Fruit fly (Drosophila melanogaster) whole organism, embryonic: Measurements from ENCODE around the gene Ir67c.

Experiments
- Abd-B ChIP-seq: fragments of 200-800 bp; sonication (Bioruptor generic); optimal IDR thresholded peaks from 2 replicates; lab custom pipeline; 2018; ENCODE audit warnings: missing biosample characterization, mild to moderate bottlenecking, missing genetic modification characterization, moderate library complexity
- Blimp-1 ChIP-seq: fragments of 200-800 bp; sonication (Bioruptor generic); optimal IDR thresholded peaks from 3 replicates; lab custom pipeline; 2018; ENCODE audit warnings: missing biosample characterization, missing genetic modification characterization, mild to moderate bottlenecking, moderate library complexity, missing genetic modification reagents
- CG10979 ChIP-seq: fragments of 200-800 bp; sonication (Bioruptor generic); optimal IDR thresholded peaks from 2 replicates; lab custom pipeline; 2018; ENCODE audit warnings: missing biosample characterization, mild to moderate bottlenecking, missing genetic modification characterization, moderate library complexity
- CG11695 ChIP-seq: fragments of 200-800 bp; sonication (Bioruptor generic); IDR thresholded peaks from 3 replicates; pipeline ENCODE4 v1.3.6; 2022; ENCODE audit warnings: missing biosample characterization, missing genetic modification characterization
- CG12219 ChIP-seq: fragments of 200-800 bp; sonication (Bioruptor generic); optimal IDR thresholded peaks from 3 replicates; lab custom pipeline; 2018; ENCODE audit warnings: missing biosample characterization, mild to moderate bottlenecking, missing genetic modification characterization
- CG12391 ChIP-seq: fragments of 200-800 bp; sonication (Bioruptor generic); optimal IDR thresholded peaks from 3 replicates; lab custom pipeline; 2018; ENCODE audit warnings: missing biosample characterization, mild to moderate bottlenecking, missing genetic modification characterization, moderate library complexity
- CG16815 ChIP-seq: fragments of 200-800 bp; sonication (Bioruptor generic); optimal IDR thresholded peaks from 3 replicates; lab custom pipeline; 2017; ENCODE audit warnings: missing biosample characterization, mild to moderate bottlenecking, missing genetic modification characterization
- CG17328 ChIP-seq: fragments of 200-800 bp; sonication (Bioruptor generic); IDR thresholded peaks from 2 replicates; pipeline ENCODE4 v1.3.6; 2022; ENCODE audit warnings: missing biosample characterization, missing genetic modification characterization
- CG17361 ChIP-seq: fragments of 200-800 bp; sonication (Bioruptor generic); IDR thresholded peaks from 3 replicates; pipeline ENCODE4 v1.3.6; 2022; ENCODE audit warnings: missing biosample characterization, missing genetic modification characterization
- CG17829 ChIP-seq: fragments of 200-800 bp; optimal IDR thresholded peaks from 2 replicates; lab custom pipeline; 2019; ENCODE audit warnings: missing biosample characterization, mild to moderate bottlenecking, missing genetic modification characterization, moderate library complexity
- CG2712 ChIP-seq: fragments of 200-800 bp; optimal IDR thresholded peaks from 3 replicates; lab custom pipeline; 2019; ENCODE audit warnings: missing biosample characterization, mild to moderate bottlenecking, missing genetic modification characterization, moderate library complexity
- CG31441 ChIP-seq: fragments of 200-800 bp; sonication (Bioruptor generic); IDR thresholded peaks from 2 replicates; pipeline ENCODE4 v1.3.6; 2022; ENCODE audit warnings: missing biosample characterization, missing genetic modification characterization
- CG33557 ChIP-seq: fragments of 200-800 bp; sonication (Bioruptor generic); optimal IDR thresholded peaks from 2 replicates; lab custom pipeline; 2019; ENCODE audit warnings: missing biosample characterization, mild to moderate bottlenecking, missing genetic modification characterization, moderate library complexity
- CG6254 ChIP-seq: fragments of 200-800 bp; sonication (Bioruptor generic); optimal IDR thresholded peaks from 3 replicates; lab custom pipeline; 2017; ENCODE audit warnings: mild to moderate bottlenecking, missing biosample characterization, missing genetic modification reagents, missing genetic modification characterization
- CG6689 ChIP-seq: fragments of 200-800 bp; sonication (Bioruptor generic); IDR thresholded peaks from 2 replicates; pipeline ENCODE4 v1.3.6; 2022; ENCODE audit warnings: missing biosample characterization, missing genetic modification characterization
- CG7372 ChIP-seq: fragments of 200-800 bp; sonication (Bioruptor generic); IDR thresholded peaks from 2 replicates; pipeline ENCODE4 v1.3.6; 2022; ENCODE audit warnings: missing biosample characterization, missing genetic modification characterization
- CG8924 ChIP-seq: fragments of 200-800 bp; optimal IDR thresholded peaks from 3 replicates; lab custom pipeline; 2019; ENCODE audit warnings: missing biosample characterization, mild to moderate bottlenecking, missing genetic modification characterization, moderate library complexity
- CG9215 ChIP-seq: fragments of 200-800 bp; sonication (Bioruptor generic); IDR thresholded peaks from 2 replicates; pipeline ENCODE4 v1.3.6; 2022; ENCODE audit warnings: missing biosample characterization, missing genetic modification characterization
- CG9609 ChIP-seq: fragments of 200-800 bp; sonication (Bioruptor generic); optimal IDR thresholded peaks from 3 replicates; lab custom pipeline; 2016; ENCODE audit warnings: missing biosample characterization, missing genetic modification characterization
- Chrac-16 ChIP-seq: fragments of 200-800 bp; sonication (Bioruptor generic); optimal IDR thresholded peaks from 3 replicates; lab custom pipeline; 2016; ENCODE audit warnings: missing biosample characterization, missing genetic modification characterization
- D ChIP-seq, 2 experiments: fragments of 200-800 bp in 1 of 2; fragments of >200 bp in 1 of 2; sonication (Bioruptor generic) in 1 of 2; optimal IDR thresholded peaks; 2 replicates in 1 of 2; 3 replicates in 1 of 2; lab custom pipeline; 2017; ENCODE audit warnings: mild to moderate bottlenecking in 1 of 2, missing biosample characterization in 1 of 2, missing genetic modification characterization in 1 of 2, missing genetic modification reagents in 1 of 2
- Dll ChIP-seq: fragments of 200-800 bp; sonication (Bioruptor generic); IDR thresholded peaks from 4 replicates; pipeline ENCODE4 v1.3.6; 2022; ENCODE audit warnings: missing biosample characterization, missing genetic modification characterization; ENCODE audit not compliant: partially characterized antibody
- Nf-YA ChIP-seq: fragments of 200-800 bp; sonication (Bioruptor generic); IDR thresholded peaks from 2 replicates; pipeline ENCODE4 v1.3.6; 2022; ENCODE audit warnings: missing biosample characterization, missing genetic modification characterization
- Oaz ChIP-seq: fragments of 200-800 bp; sonication (Bioruptor generic); IDR thresholded peaks from 2 replicates; pipeline ENCODE4 v1.3.6; 2022; ENCODE audit warnings: missing biosample characterization, missing genetic modification characterization
- Oli ChIP-seq: fragments of 200-800 bp; sonication (Bioruptor generic); optimal IDR thresholded peaks from 2 replicates; lab custom pipeline; 2018; ENCODE audit warnings: missing biosample characterization, mild to moderate bottlenecking, missing genetic modification characterization, moderate library complexity
- Sox100B ChIP-seq: fragments of 200-800 bp; sonication (Bioruptor generic); optimal IDR thresholded peaks from 3 replicates; lab custom pipeline; 2018; ENCODE audit warnings: missing biosample characterization, mild to moderate bottlenecking, missing genetic modification characterization
- Sry-β ChIP-seq: fragments of 200-800 bp; sonication (Bioruptor generic); optimal IDR thresholded peaks from 2 replicates; lab custom pipeline; 2018; ENCODE audit warnings: missing biosample characterization, mild to moderate bottlenecking, missing genetic modification characterization, moderate library complexity
- Xbp1 ChIP-seq: fragments of 200-800 bp; sonication (Bioruptor generic); optimal IDR thresholded peaks from 3 replicates; lab custom pipeline; 2016; ENCODE audit warnings: missing biosample characterization, mild to moderate bottlenecking, missing genetic modification characterization
- ab ChIP-seq: fragments of 200-800 bp; sonication (Bioruptor generic); optimal IDR thresholded peaks from 2 replicates; lab custom pipeline; 2016; ENCODE audit warnings: missing biosample characterization, missing genetic modification characterization
- abd-A ChIP-seq: fragments of 200-800 bp; sonication (Bioruptor generic); optimal IDR thresholded peaks from 3 replicates; lab custom pipeline; 2019; ENCODE audit warnings: missing biosample characterization, mild to moderate bottlenecking, missing genetic modification characterization, moderate library complexity
- aop ChIP-seq: fragments of 200-800 bp; sonication (Bioruptor generic); IDR thresholded peaks from 2 replicates; pipeline ENCODE4 v1.3.6; 2022; ENCODE audit warnings: missing biosample characterization, missing genetic modification characterization
- ap ChIP-seq: fragments of 200-800 bp; sonication (Bioruptor generic); IDR thresholded peaks from 2 replicates; pipeline ENCODE4 v1.3.6; 2022; ENCODE audit warnings: missing biosample characterization, missing genetic modification characterization
- az2 ChIP-seq: fragments of 200-800 bp; sonication (Bioruptor generic); optimal IDR thresholded peaks from 3 replicates; lab custom pipeline; 2016; ENCODE audit warnings: missing biosample characterization, missing genetic modification characterization
- bsh ChIP-seq, 2 experiments: fragments of 200-800 bp; sonication (Bioruptor generic); optimal IDR thresholded peaks; 2 replicates each; lab custom pipeline; 2017 to 2018; ENCODE audit warnings: mild to moderate bottlenecking in 2 of 2, missing biosample characterization in 2 of 2, missing genetic modification characterization in 2 of 2, moderate library complexity in 1 of 2
- dmrt11E ChIP-seq: fragments of 200-800 bp; sonication (Bioruptor generic); optimal IDR thresholded peaks from 3 replicates; lab custom pipeline; 2018; ENCODE audit warnings: missing biosample characterization, mild to moderate bottlenecking, missing genetic modification characterization, moderate library complexity
- dmrt99B ChIP-seq: fragments of 200-800 bp; sonication (Bioruptor generic); optimal IDR thresholded peaks from 2 replicates; lab custom pipeline; 2018; ENCODE audit warnings: missing biosample characterization, mild to moderate bottlenecking, missing genetic modification characterization, moderate library complexity
- gcm ChIP-seq: fragments of 200-800 bp; sonication (Bioruptor generic); optimal IDR thresholded peaks from 2 replicates; lab custom pipeline; 2019; ENCODE audit warnings: missing biosample characterization, mild to moderate bottlenecking, missing genetic modification characterization, moderate library complexity
- gfzf ChIP-seq: fragments of 200-800 bp; sonication (Bioruptor generic); optimal IDR thresholded peaks from 2 replicates; lab custom pipeline; 2016; ENCODE audit warnings: missing biosample characterization, mild to moderate bottlenecking, missing genetic modification characterization, moderate library complexity
- grau ChIP-seq: fragments of 200-800 bp; optimal IDR thresholded peaks from 3 replicates; lab custom pipeline; 2019; ENCODE audit warnings: missing biosample characterization, mild to moderate bottlenecking, missing genetic modification characterization, moderate library complexity
- oc ChIP-seq: fragments of 200-800 bp; sonication (Bioruptor generic); optimal IDR thresholded peaks from 2 replicates; lab custom pipeline; 2018; ENCODE audit warnings: missing biosample characterization, mild to moderate bottlenecking, missing genetic modification characterization, moderate library complexity
- phol ChIP-seq: fragments of 200-800 bp; sonication (Bioruptor generic); optimal IDR thresholded peaks from 3 replicates; lab custom pipeline; 2018; ENCODE audit warnings: missing biosample characterization, mild to moderate bottlenecking, missing genetic modification characterization, moderate library complexity
- row ChIP-seq: fragments of 200-800 bp; sonication (Bioruptor generic); IDR thresholded peaks from 3 replicates; pipeline ENCODE4 v1.3.6; 2022; ENCODE audit warnings: missing biosample characterization, missing genetic modification characterization
- sens ChIP-seq: fragments of 200-800 bp; sonication (Bioruptor generic); peaks from one replicate; lab custom pipeline; 2016; ENCODE audit warnings: missing biosample characterization, missing genetic modification characterization
- sim ChIP-seq: fragments of 200-800 bp; sonication (Bioruptor generic); IDR thresholded peaks from 2 replicates; pipeline ENCODE4 v1.3.6; 2022; ENCODE audit warnings: missing biosample characterization, missing genetic modification characterization
- sisA ChIP-seq: fragments of 200-800 bp; sonication (Bioruptor generic); IDR thresholded peaks from 2 replicates; pipeline ENCODE4 v1.3.6; 2022; ENCODE audit warnings: missing biosample characterization, missing genetic modification characterization
- sna ChIP-seq: fragments of 200-800 bp; sonication (Bioruptor generic); IDR thresholded peaks from 2 replicates; pipeline ENCODE4 v1.3.6; 2022; ENCODE audit warnings: missing biosample characterization, missing genetic modification characterization; ENCODE audit not compliant: partially characterized antibody
- stc ChIP-seq: fragments of 200-800 bp; sonication (Bioruptor generic); IDR thresholded peaks from 2 replicates; pipeline ENCODE4 v1.3.6; 2022; ENCODE audit warnings: missing biosample characterization, missing genetic modification characterization
- twi ChIP-seq: fragments of 200-800 bp; optimal IDR thresholded peaks from 2 replicates; lab custom pipeline; 2019; ENCODE audit warnings: missing biosample characterization, mild to moderate bottlenecking, missing genetic modification characterization, moderate library complexity
- unpg ChIP-seq: fragments of 200-800 bp; sonication (Bioruptor generic); optimal IDR thresholded peaks from 3 replicates; lab custom pipeline; 2018; ENCODE audit warnings: missing biosample characterization, mild to moderate bottlenecking, missing genetic modification characterization, moderate library complexity

Ir67c gene

DNA sequence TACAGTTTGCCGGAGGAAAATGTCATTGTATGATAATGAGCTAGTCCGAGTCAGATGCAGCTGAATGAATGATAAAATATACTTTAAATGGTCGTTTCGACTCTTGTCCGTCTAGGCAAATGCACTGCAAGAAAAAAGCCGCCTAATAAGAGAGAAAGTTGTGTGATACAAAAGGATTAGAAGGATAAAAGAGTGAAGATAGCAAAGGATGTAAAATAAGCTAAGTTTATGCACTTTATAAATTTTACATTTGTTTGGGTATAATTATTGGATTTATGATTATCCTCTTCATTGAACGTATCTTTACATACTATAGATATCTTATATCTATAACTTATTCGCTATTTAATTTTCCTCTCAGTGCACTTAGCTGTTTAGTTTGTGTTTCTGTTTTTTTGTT is 43.0 kb downstream of the Ir67c start (continued):
- TF ChIP-seq Nf-YA (no peak), Oli (peak; percentile 63), oc (tag; lab: Kevin White, UChicago) (peak; percentile 52), sim (GFP tag; lab: Robert Waterston, UW) (no peak), CG17328 (GFP tag; lab: Robert Waterston, UW) (peak; percentile 54; the same call in 1 of the 2 replicates), abd-A (no peak), Oaz (GFP tag; lab: Robert Waterston, UW) (no peak), CG9609 (GFP tag; lab: Kevin White, UChicago) (no peak), CG7372 (GFP tag; lab: Robert Waterston, UW) (no peak), CG17829 (tag; lab: Kevin White, UChicago) (peak; percentile 17), ab (GFP tag; lab: Kevin White, UChicago) (no peak), CG12391 (peak; percentile 55), D (optimal IDR thresholded peaks at IDR 0.05; lab: Kevin White, UChicago) (no peak), D (GFP tag; optimal IDR thresholded peaks at IDR 0.05; lab: Kevin White, UChicago) (peak; percentile 34), stc (0 out of 2 replicates have a peak, but pooled peaks have one; percentile 27), CG16815 (peak; percentile 13), Blimp-1 (GFP tag; lab: Kevin White, UChicago) (peak; percentile 66), phol (tag; lab: Kevin White, UChicago) (peak; percentile 55), CG11695 (0 out of 3 replicates have a peak, but pooled peaks have one; percentile 10), CG33557 (peak; percentile 43), sens (GFP tag; lab: Kevin White, UChicago) (peak; percentile 77), CG6689 (GFP tag; lab: Robert Waterston, UW) (peak; percentile 33; the same call in 1 of the 2 replicates), bsh (GFP tag; optimal IDR thresholded peaks at IDR 0.05; lab: Kevin White, UChicago) (peak in 1 of 2 experiments; percentile 77), gcm (GFP tag; lab: Kevin White, UChicago) (peak; percentile 13), CG8924 (peak; percentile 50), aop (GFP tag; lab: Robert Waterston, UW) (no peak), unpg (GFP tag; lab: Kevin White, UChicago) (peak; percentile 39), dmrt11E (tag; lab: Kevin White, UChicago) (peak; percentile 68), Dll (GFP tag; lab: Robert Waterston, UW) (no peak), CG6254 (GFP tag; lab: Kevin White, UChicago) (peak; percentile 7), ap (GFP tag; lab: Robert Waterston, UW) (peak; percentile 54; the same call in 1 of the 2 replicates), dmrt99B (tag; lab: Kevin White, UChicago) (peak; percentile 75), az2 (peak; percentile 55), Sry-β (no peak), CG9215 (no peak), CG10979 (tag; lab: Kevin White, UChicago) (peak; percentile 77), Chrac-16 (peak; percentile 6), twi (tag; lab: Kevin White, UChicago) (peak; percentile 1), sna (GFP tag; lab: Robert Waterston, UW) (no peak), Abd-B (GFP tag; lab: Kevin White, UChicago) (peak; percentile 28), CG31441 (GFP tag; lab: Robert Waterston, UW) (peak; percentile 56), row (GFP tag; lab: Robert Waterston, UW) (peak; percentile 50), CG17361 (GFP tag; lab: Robert Waterston, UW) (peak; percentile 44; the same call in 2 of the 3 replicates), CG12219 (GFP tag; lab: Kevin White, UChicago) (peak; percentile 1), Xbp1 (peak; percentile 28), sisA (GFP tag; lab: Robert Waterston, UW) (peak; percentile 48; the same call in 1 of the 2 replicates), grau (tag; lab: Kevin White, UChicago) (peak; percentile 53), Sox100B (GFP tag; lab: Kevin White, UChicago) (peak; percentile 26), CG2712 (tag; lab: Kevin White, UChicago) (peak; percentile 65), gfzf (GFP tag; lab: Kevin White, UChicago) (no peak)
